Fruit fly (Drosophila melanogaster) whole organism, prepupa: ENCODE results near the gene CG13457.

Source experiments
- CG16779 ChIP-seq: fragments of 200-800 bp; sonication (Bioruptor generic); optimal IDR thresholded peaks from 3 replicates; lab custom pipeline; 2017; ENCODE audit warnings: missing biosample characterization, mild to moderate bottlenecking, missing genetic modification characterization
- CG6808 ChIP-seq: fragments of 200-800 bp; sonication (Bioruptor generic); optimal IDR thresholded peaks from 3 replicates; lab custom pipeline; 2017; ENCODE audit warnings: missing biosample characterization, missing genetic modification characterization, mild to moderate bottlenecking, moderate library complexity, missing genetic modification reagents
- CG8319 ChIP-seq: fragments of 200-800 bp; sonication (Bioruptor generic); optimal IDR thresholded peaks from 3 replicates; lab custom pipeline; 2016; ENCODE audit warnings: missing biosample characterization, missing genetic modification characterization
- Eip78C ChIP-seq: fragments of 200-800 bp; sonication (Bioruptor generic); peaks from one replicate; lab custom pipeline; 2016; ENCODE audit warnings: missing biosample characterization, missing genetic modification characterization
- Hr39 ChIP-seq: fragments of 200-800 bp; sonication (Bioruptor generic); optimal IDR thresholded peaks from 2 replicates; lab custom pipeline; 2016; ENCODE audit warnings: missing biosample characterization, missing genetic modification characterization
- cyc ChIP-seq: fragments of 200-800 bp; sonication (Bioruptor generic); optimal IDR thresholded peaks from 3 replicates; lab custom pipeline; 2016; ENCODE audit warnings: missing biosample characterization, missing genetic modification characterization
- pdm3 ChIP-seq: fragments of 200-800 bp; sonication (Bioruptor generic); optimal IDR thresholded peaks from 3 replicates; lab custom pipeline; 2016; ENCODE audit warnings: missing biosample characterization, missing genetic modification characterization
- topi ChIP-seq: fragments of 200-800 bp; sonication (Bioruptor generic); optimal IDR thresholded peaks from 3 replicates; lab custom pipeline; 2016; ENCODE audit warnings: missing biosample characterization, missing genetic modification characterization

DNA sequence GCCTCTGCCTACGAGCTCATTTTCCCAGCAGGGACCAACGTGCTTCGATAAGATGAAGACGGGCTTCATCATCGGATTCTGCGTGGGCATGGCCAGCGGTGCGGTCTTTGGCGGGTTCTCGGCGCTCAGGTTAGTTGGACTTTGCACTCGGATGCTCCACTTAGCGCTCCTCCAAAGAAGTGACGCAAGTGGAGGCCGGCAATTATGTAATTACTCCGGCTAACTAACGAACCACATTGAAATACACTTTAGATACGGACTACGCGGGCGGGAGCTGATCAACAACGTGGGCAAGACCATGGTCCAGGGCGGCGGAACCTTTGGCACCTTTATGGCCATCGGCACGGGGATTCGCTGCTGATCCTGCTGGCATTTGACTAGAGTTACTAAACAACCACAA, 30.8 kb upstream of the CG13457 start:
- no peak for TF ChIP-seq pdm3 (GFP tag; lab: Kevin White, UChicago)
- TF ChIP-seq cyc (GFP tag; lab: Kevin White, UChicago): no peak
- TF ChIP-seq CG8319 (GFP tag; lab: Kevin White, UChicago): no peak
- no peak for TF ChIP-seq Hr39 (GFP tag; lab: Kevin White, UChicago)
- TF ChIP-seq Eip78C (GFP tag; lab: Kevin White, UChicago): no peak
- TF ChIP-seq CG6808 (GFP tag; lab: Kevin White, UChicago): no peak
- TF ChIP-seq CG16779 (tag; lab: Kevin White, UChicago): no peak
- no peak for TF ChIP-seq topi (GFP tag; lab: Kevin White, UChicago)
